Worm (Caenorhabditis elegans) whole organism, L3 larva: ENCODE data around the gene F13B12.2.

ENCODE experiments used
- aly-2 ChIP-seq: fragments of 150-350 bp; optimal IDR thresholded peaks from 2 replicates; lab custom pipeline; 2014; ENCODE audit warnings: missing biosample characterization, missing genetic modification characterization
- ama-1 ChIP-seq: fragments of 150-350 bp; optimal IDR thresholded peaks from 2 replicates; lab custom pipeline; 2018
- egl-27 ChIP-seq: sonication (generic microtip); optimal IDR thresholded peaks from 4 replicates; lab custom pipeline; 2017; ENCODE audit warnings: missing biosample characterization, missing genetic modification reagents, missing genetic modification characterization
- fkh-10 ChIP-seq: sonication (generic microtip); optimal IDR thresholded peaks from 2 replicates; lab custom pipeline; 2017; ENCODE audit warnings: missing biosample characterization, missing genetic modification reagents, missing genetic modification characterization
- nhr-11 ChIP-seq: fragments of 150-350 bp; optimal IDR thresholded peaks from 2 replicates; lab custom pipeline; 2014; ENCODE audit warnings: missing biosample characterization, missing genetic modification characterization
- nhr-76 ChIP-seq: fragments of 150-350 bp; sonication (generic microtip); optimal IDR thresholded peaks from 5 replicates; lab custom pipeline; 2014; ENCODE audit warnings: missing biosample characterization, missing genetic modification characterization
- pqm-1 ChIP-seq: fragments of 150-350 bp; optimal IDR thresholded peaks from 2 replicates; lab custom pipeline; 2017; ENCODE audit warnings: missing biosample characterization, missing genetic modification characterization, inconsistent platforms
- snpc-4 ChIP-seq: fragments of 150-350 bp; optimal IDR thresholded peaks from 2 replicates; lab custom pipeline; 2014; ENCODE audit warnings: missing biosample characterization, missing genetic modification characterization
- unc-39 ChIP-seq: sonication (generic microtip); optimal IDR thresholded peaks from 4 replicates; lab custom pipeline; 2017; ENCODE audit warnings: missing biosample characterization, missing genetic modification characterization
- unc-62 ChIP-seq: fragments of 150-350 bp; sonication (generic microtip); optimal IDR thresholded peaks from 4 replicates; lab custom pipeline; 2014; ENCODE audit warnings: missing biosample characterization, missing genetic modification reagents, missing genetic modification characterization
- ztf-11 ChIP-seq: fragments of 150-350 bp; optimal IDR thresholded peaks from 2 replicates; lab custom pipeline; 2014; ENCODE audit warnings: missing biosample characterization, missing genetic modification characterization
- ztf-4 ChIP-seq: fragments of 150-350 bp; optimal IDR thresholded peaks from 2 replicates; lab custom pipeline; 2014; ENCODE audit warnings: missing biosample characterization, missing genetic modification characterization

DNA sequence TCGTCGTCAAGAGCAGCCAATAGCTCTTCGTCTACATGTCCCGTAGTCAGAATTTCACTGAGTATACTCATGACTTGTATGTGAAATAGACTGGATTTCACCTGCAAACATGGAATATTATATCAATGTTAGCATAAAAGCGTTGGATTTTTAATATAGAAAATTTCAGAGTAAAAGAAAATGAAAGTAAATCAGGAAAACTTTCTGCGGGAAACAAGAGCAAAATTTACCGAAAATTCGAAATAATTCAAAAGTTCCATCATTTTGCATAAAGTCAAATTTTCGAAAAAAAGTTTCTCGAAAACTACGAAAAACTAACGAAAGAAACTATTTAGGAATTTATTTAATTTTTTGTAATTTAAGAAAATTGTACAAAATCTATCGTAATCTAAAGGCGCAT is 11.1 kb downstream of the F13B12.2 start, which contains the start of gene F13B12.6:
- TF ChIP-seq ztf-11 (tag; lab: Kevin White, UChicago) (no peak), unc-62 (no peak), pqm-1 (tag; lab: Kevin White, UChicago) (no peak), nhr-11 (tag; lab: Kevin White, UChicago) (no peak), fkh-10 (no peak), nhr-76 (tag; lab: Kevin White, UChicago) (no peak), egl-27 (tag; lab: Kevin White, UChicago) (no peak), snpc-4 (no peak), ama-1 (lab: Kevin White, UChicago) (no peak), unc-39 (tag; lab: Kevin White, UChicago) (no peak), aly-2 (tag; lab: Kevin White, UChicago) (no peak), ztf-4 (tag; lab: Kevin White, UChicago) (no peak)
